Fruit fly (Drosophila melanogaster): Measurements from ENCODE around the gene Grp170.
A peak's percentile ranks its signal among the peaks of the same experiment; 100 is the strongest.

The Grp170 gene

DNA sequence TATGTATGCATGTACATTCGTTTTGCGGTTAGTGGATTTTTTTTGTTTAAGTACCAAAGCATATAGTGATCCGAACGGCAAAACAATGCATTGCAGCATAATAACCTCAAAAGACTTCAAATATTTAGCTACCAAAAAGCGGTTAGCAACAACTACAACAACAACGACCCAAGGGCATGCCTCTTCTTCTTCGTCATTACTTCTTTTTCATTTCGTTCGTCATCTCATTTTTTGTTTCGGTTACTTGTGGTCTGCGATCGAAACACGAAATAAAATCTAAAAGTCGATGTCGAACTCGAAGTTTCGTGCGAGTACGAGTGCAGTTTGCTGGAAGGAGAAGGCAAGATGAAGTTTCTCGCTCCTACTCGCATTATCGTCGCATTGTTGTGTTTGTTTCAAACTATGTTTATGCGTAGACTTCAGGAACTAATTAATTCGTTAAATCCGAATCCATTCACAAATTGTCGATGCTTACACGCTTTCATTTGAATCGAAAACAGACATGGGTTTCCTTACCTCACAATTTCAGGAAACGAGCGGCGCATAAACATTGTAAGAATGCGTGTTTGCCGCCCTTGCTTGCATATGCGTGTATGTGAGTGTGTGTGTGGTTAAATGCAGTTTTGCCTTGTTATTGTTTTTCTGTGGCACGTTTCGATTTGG is 24.0 kb upstream of the Grp170 start (continued):
- peak; percentile 89 for TF ChIP-seq gem (tag; optimal IDR thresholded peaks at IDR 0.05)
- TF ChIP-seq CG2129 (GFP tag; IDR thresholded peaks at IDR 0.05; ENCODE audit: partially characterized antibody), result no peak
- TF ChIP-seq klu (GFP tag; IDR thresholded peaks at IDR 0.05), result no peak
- TF ChIP-seq CoRest (tag; optimal IDR thresholded peaks at IDR 0.05), result peak; percentile 76
- TF ChIP-seq CG12659 (GFP tag; optimal IDR thresholded peaks at IDR 0.05), result peak; percentile 66
- no peak for TF ChIP-seq Dll (GFP tag; IDR thresholded peaks at IDR 0.05; ENCODE audit: partially characterized antibody)
- TF ChIP-seq CG6791 (GFP tag; IDR thresholded peaks at IDR 0.05; ENCODE audit: partially characterized antibody), result no peak
- no peak for TF ChIP-seq slou (GFP tag; optimal IDR thresholded peaks at IDR 0.05)
- peak; percentile 93 for TF ChIP-seq CG18262 (tag; optimal IDR thresholded peaks at IDR 0.05)
- peak; percentile 60 for TF ChIP-seq CG1233 (GFP tag; optimal IDR thresholded peaks at IDR 0.05)
- no peak for TF ChIP-seq CG4328 (GFP tag; optimal IDR thresholded peaks at IDR 0.05)
- peak; percentile 92 for TF ChIP-seq Ets65A (GFP tag)

dm6 chrX:2297428-2298200 is 22.7 kb upstream of the Grp170 start:
- peak; percentile 96 for TF ChIP-seq D19A (tag; optimal IDR thresholded peaks at IDR 0.05)
- peak in 1 of 2 experiments; percentile 98 for TF ChIP-seq Eip74EF (GFP tag; optimal IDR thresholded peaks at IDR 0.05)
- TF ChIP-seq gsb-n (tag; optimal IDR thresholded peaks at IDR 0.05), result peak; percentile 98
- TF ChIP-seq slou (GFP tag; optimal IDR thresholded peaks at IDR 0.05), result peak; percentile 94
- TF ChIP-seq CG11723 (GFP tag; optimal IDR thresholded peaks at IDR 0.05), result peak; percentile 97
- peak; percentile 53 to 61 for TF ChIP-seq insv (GFP tag; optimal IDR thresholded peaks at IDR 0.05)
- TF ChIP-seq Rx (GFP tag; IDR thresholded peaks at IDR 0.05), result peak; percentile 98
- TF ChIP-seq Rfx (GFP tag; IDR thresholded peaks at IDR 0.05), result peak; percentile 99
- peak; percentile 97 for TF ChIP-seq MTF-1 (GFP tag; optimal IDR thresholded peaks at IDR 0.05; ENCODE audit: borderline replicate concordance)
- peak; percentile 97 for TF ChIP-seq tio (GFP tag; optimal IDR thresholded peaks at IDR 0.05)
- TF ChIP-seq her (GFP tag; optimal IDR thresholded peaks at IDR 0.05), result peak; percentile 98
- TF ChIP-seq fu2 (GFP tag; optimal IDR thresholded peaks at IDR 0.05), result peak; percentile 98
- peak; percentile 99 for TF ChIP-seq fd64A (GFP tag; optimal IDR thresholded peaks at IDR 0.05)
- TF ChIP-seq NfI (GFP tag; optimal IDR thresholded peaks at IDR 0.05), result peak; percentile 99
- TF ChIP-seq z (GFP tag; IDR thresholded peaks at IDR 0.05), result peak; percentile 76; the same call in 2 of the 3 replicates
- peak; percentile 97 for TF ChIP-seq emc (GFP tag; optimal IDR thresholded peaks at IDR 0.05)
- no peak for TF ChIP-seq D (optimal IDR thresholded peaks at IDR 0.05)
- TF ChIP-seq D (GFP tag; optimal IDR thresholded peaks at IDR 0.05), result peak; percentile 98
- peak; percentile 98 for TF ChIP-seq CG18262 (tag; optimal IDR thresholded peaks at IDR 0.05)
- TF ChIP-seq B-H1 (GFP tag; IDR thresholded peaks at IDR 0.05), result peak; percentile 97
- peak; percentile 33 for TF ChIP-seq pzg (GFP tag; optimal IDR thresholded peaks at IDR 0.05)
- TF ChIP-seq phol (tag; optimal IDR thresholded peaks at IDR 0.05), result peak; percentile 97
- no peak for TF ChIP-seq hbn (GFP tag; IDR thresholded peaks at IDR 0.05; ENCODE audit: partially characterized antibody)
- peak; percentile 98 for TF ChIP-seq dimm (GFP tag; IDR thresholded peaks at IDR 0.05)
- TF ChIP-seq Atf6 (GFP tag; IDR thresholded peaks at IDR 0.05), result peak; percentile 98
- TF ChIP-seq so (GFP tag; IDR thresholded peaks at IDR 0.05), result peak; percentile 98
- TF ChIP-seq tx (GFP tag; optimal IDR thresholded peaks at IDR 0.05), result peak; percentile 99
- TF ChIP-seq CG13424 (tag; optimal IDR thresholded peaks at IDR 0.05), result peak; percentile 98
- TF ChIP-seq seq (GFP tag; IDR thresholded peaks at IDR 0.05), result peak; percentile 99
- no peak for TF ChIP-seq pita (GFP tag; optimal IDR thresholded peaks at IDR 0.05)
- peak; percentile 84 for TF ChIP-seq Deaf1 (tag; optimal IDR thresholded peaks at IDR 0.05)
- TF ChIP-seq CTCF (GFP tag; optimal IDR thresholded peaks at IDR 0.05), result peak; percentile 76
- TF ChIP-seq Ssrp (tag; optimal IDR thresholded peaks at IDR 0.05), result peak; percentile 98
- TF ChIP-seq CG15696 (tag; optimal IDR thresholded peaks at IDR 0.05), result peak; percentile 88
- TF ChIP-seq Antp (GFP tag; optimal IDR thresholded peaks at IDR 0.05), result peak; percentile 100
- peak; percentile 98 for TF ChIP-seq CG14050 (GFP tag; IDR thresholded peaks at IDR 0.05)
- peak; percentile 91 for TF ChIP-seq CG17612 (GFP tag; IDR thresholded peaks at IDR 0.05)

Measured in whole organism, embryonic.